Fruit fly (Drosophila melanogaster): ENCODE results near the gene CG5001.

CG5001 gene

dm6 chr2L:1142730-1143281 is 42.8 kb upstream of the CG5001 start, which contains the start of gene MFS3 (continued):
- TF ChIP-seq CG2678 (tag; optimal IDR thresholded peaks at IDR 0.05) (peak; percentile 25), Ets97D (GFP tag; optimal IDR thresholded peaks at IDR 0.05) (peak; percentile 19), zen (tag; optimal IDR thresholded peaks at IDR 0.05) (no peak), ase (GFP tag; IDR thresholded peaks at IDR 0.05) (0 out of 3 replicates have a peak, but pooled peaks have one; percentile 12), B-H1 (GFP tag; IDR thresholded peaks at IDR 0.05) (no peak), Bdp1 (GFP tag; optimal IDR thresholded peaks at IDR 0.05) (no peak), eyg (GFP tag; optimal IDR thresholded peaks at IDR 0.05) (no peak), Dip3 (GFP tag; optimal IDR thresholded peaks at IDR 0.05) (peak; percentile 0), ash1 (GFP tag; optimal IDR thresholded peaks at IDR 0.05) (no peak), CG13296 (GFP tag; optimal IDR thresholded peaks at IDR 0.05) (no peak), CkIIα-i1 (GFP tag; IDR thresholded peaks at IDR 0.05) (no peak), C15 (GFP tag; IDR thresholded peaks at IDR 0.05) (0 out of 3 replicates have a peak, but pooled peaks have one; percentile 4), sug (tag; optimal IDR thresholded peaks at IDR 0.05) (peak; percentile 36), CG11696 (GFP tag; IDR thresholded peaks at IDR 0.05) (no peak), CG2875 (GFP tag; optimal IDR thresholded peaks at IDR 0.05) (peak; percentile 18), caup (GFP tag; optimal IDR thresholded peaks at IDR 0.05; ENCODE audit: severe bottlenecking) (peak; percentile 7), sob (GFP tag; IDR thresholded peaks at IDR 0.05) (0 out of 2 replicates have a peak, but pooled peaks have one; percentile 26), CG13287 (GFP tag; IDR thresholded peaks at IDR 0.05; ENCODE audit: partially characterized antibody) (peak; percentile 43; the same call in 1 of the 2 replicates), CG17612 (GFP tag; IDR thresholded peaks at IDR 0.05) (no peak), hbn (GFP tag; IDR thresholded peaks at IDR 0.05; ENCODE audit: partially characterized antibody) (no peak), Deaf1 (tag; optimal IDR thresholded peaks at IDR 0.05) (peak; percentile 98), CG11456 (GFP tag; IDR thresholded peaks at IDR 0.05) (no peak), slbo (GFP tag; IDR thresholded peaks at IDR 0.05) (peak; percentile 25; the same call in 1 of the 2 replicates), tll (GFP tag; optimal IDR thresholded peaks at IDR 0.05) (peak in 1 of 2 experiments; percentile 33), Atf3 (GFP tag; optimal IDR thresholded peaks at IDR 0.05) (no peak), Abd-B (GFP tag; optimal IDR thresholded peaks at IDR 0.05) (peak; percentile 27), CG16779 (GFP tag; IDR thresholded peaks at IDR 0.05) (no peak), E2f2 (GFP tag; IDR thresholded peaks at IDR 0.05) (peak; percentile 76), kay (GFP tag; optimal IDR thresholded peaks at IDR 0.05) (no peak), HHEX (GFP tag; optimal IDR thresholded peaks at IDR 0.05) (peak; percentile 6), tx (GFP tag; optimal IDR thresholded peaks at IDR 0.05) (no peak), CG13894 (tag; optimal IDR thresholded peaks at IDR 0.05) (peak; percentile 81), dm (GFP tag; optimal IDR thresholded peaks at IDR 0.05) (peak; percentile 6), CG2116 (GFP tag; optimal IDR thresholded peaks at IDR 0.05) (peak; percentile 33), CG7556 (GFP tag; optimal IDR thresholded peaks at IDR 0.05) (no peak), pan (optimal IDR thresholded peaks at IDR 0.05) (no peak), pan (GFP tag; optimal IDR thresholded peaks at IDR 0.05 in 1 of 2, IDR thresholded peaks at IDR 0.05 in 1 of 2) (no peak), BtbVII (GFP tag; optimal IDR thresholded peaks at IDR 0.05) (no peak), ab (GFP tag; optimal IDR thresholded peaks at IDR 0.05) (no peak), gcm (GFP tag; optimal IDR thresholded peaks at IDR 0.05) (peak; percentile 9), dpn (GFP tag; optimal IDR thresholded peaks at IDR 0.05) (peak in 1 of 2 experiments; percentile 21), E2f1 (GFP tag; IDR thresholded peaks at IDR 0.05) (no peak), CG42726 (GFP tag; IDR thresholded peaks at IDR 0.05; ENCODE audit: partially characterized antibody) (0 out of 2 replicates have a peak, but pooled peaks have one; percentile 3), sima (GFP tag; optimal IDR thresholded peaks at IDR 0.05) (no peak), CG10959 (GFP tag; IDR thresholded peaks at IDR 0.05) (no peak), CG17361 (GFP tag; IDR thresholded peaks at IDR 0.05) (peak; percentile 22; the same call in 1 of the 3 replicates), CG4730 (GFP tag; IDR thresholded peaks at IDR 0.05) (no peak), Drgx (GFP tag; IDR thresholded peaks at IDR 0.05) (peak; percentile 25; the same call in 1 of the 2 replicates), CG13624 (GFP tag; optimal IDR thresholded peaks at IDR 0.05) (peak; percentile 23), dysf (GFP tag; IDR thresholded peaks at IDR 0.05) (0 out of 3 replicates have a peak, but pooled peaks have one; percentile 22)

Data from whole organism, embryonic.